Fruit fly (Drosophila melanogaster) whole organism, wandering third instar larva: ENCODE measurements around the gene cher.

Experiments used
- Dif ChIP-seq: fragments of 200-275, 200-300 bp; sonication (Bioruptor generic); optimal IDR thresholded peaks from 2 replicates; lab custom pipeline; 2018; ENCODE audit warnings: missing biosample characterization, missing genetic modification characterization; ENCODE audit not compliant: partially characterized antibody
- Myc ChIP-seq: fragments of >200 bp; optimal IDR thresholded peaks from 2 replicates; lab custom pipeline; 2017
- h ChIP-seq: fragments of 200-800 bp; sonication (Bioruptor generic); optimal IDR thresholded peaks from 3 replicates; lab custom pipeline; 2016; ENCODE audit warnings: missing biosample characterization, mild to moderate bottlenecking, missing genetic modification characterization
- psq ChIP-seq: fragments of 200-800 bp; sonication (Bioruptor generic); optimal IDR thresholded peaks from 3 replicates; lab custom pipeline; 2017; ENCODE audit warnings: missing biosample characterization, mild to moderate bottlenecking, missing genetic modification characterization, moderate library complexity

- TF ChIP-seq psq (GFP tag; lab: Kevin White, UChicago), result no peak
- no peak for TF ChIP-seq Dif (GFP tag; lab: Kevin White, UChicago)
- TF ChIP-seq h (GFP tag; lab: Kevin White, UChicago), result no peak
- no peak for TF ChIP-seq Myc (lab: Kevin White, UChicago)
Observed at dm6 chr3R:17063763-17064162, 61.4 kb downstream of the cher start.
